Worm (Caenorhabditis elegans) whole organism, L2 larva: Measurements from ENCODE around the gene msp-32.
A peak's percentile ranks its signal among the peaks of the same experiment; 100 is the strongest.

Source experiments
- C34F6.9 ChIP-seq: fragments of 150-350 bp; optimal IDR thresholded peaks from 2 replicates; lab custom pipeline; 2014; ENCODE audit warnings: missing biosample characterization, missing genetic modification characterization
- F13H6.1 ChIP-seq: sonication (generic microtip); optimal IDR thresholded peaks from 2 replicates; lab custom pipeline; 2016; ENCODE audit warnings: missing genetic modification characterization, missing compliant biosample characterization
- R02D3.7 ChIP-seq: fragments of 150-350 bp; optimal IDR thresholded peaks from 2 replicates; lab custom pipeline; 2014; ENCODE audit warnings: missing biosample characterization, missing genetic modification characterization
- Y55F3AM.14 ChIP-seq: fragments of 200-800 bp; sonication (Bioruptor generic); optimal IDR thresholded peaks from 2 replicates; lab custom pipeline; 2018; ENCODE audit warnings: mild to moderate bottlenecking, missing genetic modification characterization, missing compliant biosample characterization
- ZK546.5 ChIP-seq: sonication (generic microtip); optimal IDR thresholded peaks from 2 replicates; lab custom pipeline; 2017; ENCODE audit warnings: missing biosample characterization, missing genetic modification characterization
- alr-1 ChIP-seq: fragments of 150-350 bp; optimal IDR thresholded peaks from 2 replicates; lab custom pipeline; 2014; ENCODE audit warnings: missing biosample characterization, missing genetic modification characterization
- aly-2 ChIP-seq: fragments of 150-350 bp; optimal IDR thresholded peaks from 2 replicates; lab custom pipeline; 2014; ENCODE audit warnings: missing biosample characterization, missing genetic modification characterization
- ama-1 ChIP-seq: fragments of 150-350 bp; optimal IDR thresholded peaks from 2 replicates; lab custom pipeline; 2018; ENCODE audit warnings: inconsistent platforms
- blmp-1 ChIP-seq: sonication (generic microtip); optimal IDR thresholded peaks from 2 replicates; lab custom pipeline; 2017; ENCODE audit warnings: missing genetic modification characterization, mild to moderate bottlenecking, missing compliant biosample characterization, antibody characterized with exemption, moderate library complexity; ENCODE audit not compliant: insufficient read depth
- ceh-16 ChIP-seq: fragments of 150-350 bp; optimal IDR thresholded peaks from 2 replicates; lab custom pipeline; 2014; ENCODE audit warnings: missing biosample characterization, missing genetic modification characterization
- ceh-82 ChIP-seq: fragments of 150-350 bp; optimal IDR thresholded peaks from 2 replicates; lab custom pipeline; 2014; ENCODE audit warnings: missing biosample characterization, missing genetic modification characterization
- crh-2 ChIP-seq: sonication (generic microtip); optimal IDR thresholded peaks from 2 replicates; lab custom pipeline; 2017; ENCODE audit warnings: missing biosample characterization, missing genetic modification characterization
- egl-27 ChIP-seq: sonication (generic microtip); optimal IDR thresholded peaks from 3 replicates; lab custom pipeline; 2017; ENCODE audit warnings: missing biosample characterization, missing genetic modification reagents, missing genetic modification characterization
- elt-1 ChIP-seq: fragments of 150-350 bp; optimal IDR thresholded peaks from 2 replicates; lab custom pipeline; 2014; ENCODE audit warnings: missing biosample characterization, missing genetic modification characterization
- elt-3 ChIP-seq: sonication (generic microtip); optimal IDR thresholded peaks from 2 replicates; lab custom pipeline; 2017; ENCODE audit warnings: missing biosample characterization, missing genetic modification characterization
- fos-1 ChIP-seq: fragments of 150-350 bp; optimal IDR thresholded peaks from 2 replicates; lab custom pipeline; 2014; ENCODE audit warnings: missing biosample characterization, missing genetic modification characterization
- gmeb-1 ChIP-seq: fragments of 150-350 bp; optimal IDR thresholded peaks from 2 replicates; lab custom pipeline; 2014; ENCODE audit warnings: missing biosample characterization, missing genetic modification characterization
- lin-13 ChIP-seq: fragments of 150-350 bp; optimal IDR thresholded peaks from 2 replicates; lab custom pipeline; 2014; ENCODE audit warnings: missing biosample characterization, missing genetic modification reagents, missing genetic modification characterization
- lin-39 ChIP-seq: fragments of 150-350 bp; optimal IDR thresholded peaks from 2 replicates; lab custom pipeline; 2014; ENCODE audit warnings: missing biosample characterization, missing genetic modification reagents, missing genetic modification characterization
- lsy-2 ChIP-seq, 2 experiments: fragments of 150-350 bp in 1 of 2; sonication (generic microtip) in 1 of 2; optimal IDR thresholded peaks; 2 replicates each; lab custom pipeline; 2014 to 2017; ENCODE audit warnings: missing biosample characterization in 2 of 2, missing genetic modification characterization in 2 of 2
- mab-5 ChIP-seq: fragments of 150-350 bp; optimal IDR thresholded peaks from 2 replicates; lab custom pipeline; 2014; ENCODE audit warnings: missing biosample characterization, missing genetic modification characterization
- nhr-10 ChIP-seq: sonication (generic microtip); optimal IDR thresholded peaks from 2 replicates; lab custom pipeline; 2017; ENCODE audit warnings: missing biosample characterization, missing genetic modification characterization
- nhr-11 ChIP-seq: fragments of 150-350 bp; optimal IDR thresholded peaks from 2 replicates; lab custom pipeline; 2014; ENCODE audit warnings: missing biosample characterization, missing genetic modification characterization
- nhr-129 ChIP-seq: fragments of 150-350 bp; optimal IDR thresholded peaks from 2 replicates; lab custom pipeline; 2014; ENCODE audit warnings: missing biosample characterization, missing genetic modification characterization
- nhr-25 ChIP-seq: fragments of 150-350 bp; sonication (generic microtip); optimal IDR thresholded peaks from 3 replicates; lab custom pipeline; 2014; ENCODE audit warnings: missing biosample characterization, missing genetic modification characterization
- nhr-6 ChIP-seq: fragments of 150-350 bp; optimal IDR thresholded peaks from 2 replicates; lab custom pipeline; 2014; ENCODE audit warnings: missing biosample characterization, missing genetic modification characterization
- nhr-77 ChIP-seq: fragments of 150-350 bp; optimal IDR thresholded peaks from 2 replicates; lab custom pipeline; 2014; ENCODE audit warnings: missing biosample characterization, missing genetic modification characterization
- peb-1 ChIP-seq: fragments of 150-350 bp; optimal IDR thresholded peaks from 2 replicates; lab custom pipeline; 2014; ENCODE audit warnings: missing biosample characterization, missing genetic modification characterization
- sem-4 ChIP-seq: fragments of 150-350 bp; optimal IDR thresholded peaks from 2 replicates; lab custom pipeline; 2014; ENCODE audit warnings: missing biosample characterization, missing genetic modification reagents, missing genetic modification characterization
- sma-3 ChIP-seq: sonication (generic microtip); optimal IDR thresholded peaks from 2 replicates; lab custom pipeline; 2016; ENCODE audit warnings: missing genetic modification reagents, missing genetic modification characterization, missing compliant biosample characterization
- sma-9 ChIP-seq, 2 experiments: fragments of 150-350 bp in 1 of 2; sonication (generic microtip) in 1 of 2; optimal IDR thresholded peaks; 2 replicates each; lab custom pipeline; 2014 to 2016; ENCODE audit warnings: missing genetic modification characterization in 2 of 2, mild to moderate bottlenecking in 1 of 2, missing biosample characterization in 1 of 2, missing compliant biosample characterization in 1 of 2, missing genetic modification reagents in 1 of 2, moderate library complexity in 1 of 2
- snpc-4 ChIP-seq: fragments of 150-350 bp; optimal IDR thresholded peaks from 2 replicates; lab custom pipeline; 2014; ENCODE audit warnings: missing biosample characterization, missing genetic modification characterization
- unc-55 ChIP-seq: fragments of 150-350 bp; sonication (generic microtip); optimal IDR thresholded peaks from 3 replicates; lab custom pipeline; 2014; ENCODE audit warnings: missing biosample characterization, missing genetic modification reagents, missing genetic modification characterization
- unc-62 ChIP-seq: fragments of 150-350 bp; optimal IDR thresholded peaks from 2 replicates; lab custom pipeline; 2014; ENCODE audit warnings: missing biosample characterization, missing genetic modification reagents, missing genetic modification characterization
- ztf-1 ChIP-seq: fragments of 200-800 bp; sonication (Bioruptor generic); conservative IDR thresholded peaks from 2 replicates; pipeline ENCODE4 v1.3.6; 2022; ENCODE audit warnings: missing genetic modification characterization, missing compliant biosample characterization
- ztf-11 ChIP-seq: sonication (generic microtip); optimal IDR thresholded peaks from 2 replicates; lab custom pipeline; 2017; ENCODE audit warnings: missing biosample characterization, missing genetic modification characterization
- ztf-4 ChIP-seq: fragments of 150-350 bp; optimal IDR thresholded peaks from 2 replicates; lab custom pipeline; 2014; ENCODE audit warnings: missing biosample characterization, missing genetic modification characterization

Gene msp-32

DNA sequence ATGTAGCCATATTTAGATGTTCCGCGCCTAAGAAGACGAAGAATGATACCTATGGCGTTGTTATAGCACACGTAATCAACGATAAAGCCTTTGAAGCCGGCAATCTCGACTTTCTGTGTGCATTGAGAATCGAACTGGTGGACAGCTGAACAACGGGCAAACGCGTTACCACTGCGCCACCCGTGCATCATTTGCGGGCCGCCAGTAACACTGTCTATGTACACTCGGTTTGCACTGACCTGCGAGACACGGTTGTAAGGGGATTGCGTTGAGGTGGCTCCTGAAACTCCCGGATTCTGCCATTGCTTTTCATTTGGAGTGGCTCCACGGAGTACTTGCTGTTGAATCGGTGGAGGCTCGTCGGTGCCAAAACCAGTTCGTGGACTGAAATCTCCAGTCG is 43.8 kb downstream of the msp-32 start (continued):
- TF ChIP-seq sma-9 (GFP tag; optimal IDR thresholded peaks at IDR 0.05; lab: Kevin White, UChicago) (peak; percentile 34), sma-9 (tag; optimal IDR thresholded peaks at IDR 0.05; lab: Kevin White, UChicago) (no peak), nhr-11 (tag; lab: Kevin White, UChicago) (no peak)

- TF ChIP-seq sma-9 (GFP tag; optimal IDR thresholded peaks at IDR 0.05; lab: Kevin White, UChicago) (peak; percentile 40), sma-9 (tag; optimal IDR thresholded peaks at IDR 0.05; lab: Kevin White, UChicago) (no peak), gmeb-1 (tag; lab: Kevin White, UChicago) (peak; percentile 7), crh-2 (tag; lab: Kevin White, UChicago) (peak; percentile 19), nhr-77 (tag; lab: Kevin White, UChicago) (no peak), unc-55 (GFP tag; lab: Kevin White, UChicago) (no peak), egl-27 (tag; lab: Kevin White, UChicago) (no peak), ama-1 (lab: Kevin White, UChicago) (no peak), fos-1 (tag; lab: Kevin White, UChicago) (peak; percentile 75), ZK546.5 (tag; lab: Kevin White, UChicago) (no peak), ztf-4 (no peak), Y55F3AM.14 (no peak), ceh-82 (no peak)
Measured at ce11 chrII:4942829-4943228, 44.2 kb downstream of the msp-32 start.

DNA sequence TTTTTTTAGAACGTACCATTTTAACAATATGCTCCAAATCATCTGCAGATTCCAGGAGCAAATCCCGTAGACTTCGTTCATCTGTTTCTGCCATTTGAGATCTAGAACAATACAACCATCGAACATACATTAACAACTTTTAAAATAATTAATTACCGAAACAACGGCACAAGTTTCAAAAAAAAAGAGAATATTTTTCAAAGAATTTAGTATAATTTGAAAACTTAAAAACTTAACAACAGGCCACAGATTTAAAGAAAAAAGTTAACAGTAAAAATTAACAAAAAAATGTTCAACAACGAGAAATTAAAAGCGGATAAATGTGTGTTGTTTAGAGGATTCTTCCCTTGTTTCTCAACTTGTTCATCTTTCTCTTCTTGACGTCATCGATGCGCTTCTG is 45.2 kb downstream of the msp-32 start, which contains the start of gene mdt-4:
mdt-4 (minus strand) TSS at position 101 of the 400 bp plus-strand sequence.
- TF ChIP-seq ztf-11 (tag; lab: Kevin White, UChicago) (no peak), ceh-82 (no peak), ztf-1 (GFP tag; lab: Robert Waterston, UW) (no peak), elt-3 (no peak), mab-5 (tag; lab: Kevin White, UChicago) (no peak), nhr-25 (tag; lab: Kevin White, UChicago) (no peak)

ce11 chrII:4945695-4946094 is 47.1 kb downstream of the msp-32 start, which contains the start of the genes gldi-11 and ZK546.2:
Gene gldi-11 (minus strand): TSS chrII:4945789.
Gene ZK546.2 (plus strand): TSS chrII:4946027.
- no peak for TF ChIP-seq F13H6.1 (tag; lab: Kevin White, UChicago)
- TF ChIP-seq unc-55 (GFP tag; lab: Kevin White, UChicago): peak; percentile 27
- no peak for TF ChIP-seq unc-62
- no peak for TF ChIP-seq elt-1 (tag; lab: Kevin White, UChicago)
- TF ChIP-seq sem-4 (tag; lab: Kevin White, UChicago): no peak
- no peak for TF ChIP-seq R02D3.7
- no peak for TF ChIP-seq sma-3
- no peak for TF ChIP-seq aly-2 (tag; lab: Kevin White, UChicago)
- TF ChIP-seq ztf-11 (tag; lab: Kevin White, UChicago): no peak
- no peak for TF ChIP-seq ceh-16 (tag; lab: Kevin White, UChicago)
- TF ChIP-seq elt-3: no peak
- no peak for TF ChIP-seq ztf-4
- no peak for TF ChIP-seq peb-1 (tag; lab: Kevin White, UChicago)
- peak in 1 of 2 experiments; percentile 29 for TF ChIP-seq lsy-2 (tag; optimal IDR thresholded peaks at IDR 0.05; lab: Kevin White, UChicago)
- TF ChIP-seq alr-1: no peak
- no peak for TF ChIP-seq egl-27 (tag; lab: Kevin White, UChicago)
- no peak for TF ChIP-seq crh-2 (tag; lab: Kevin White, UChicago)
- TF ChIP-seq ama-1 (lab: Kevin White, UChicago): peak; percentile 49
- TF ChIP-seq C34F6.9 (tag; lab: Kevin White, UChicago): peak; percentile 39
- no peak for TF ChIP-seq nhr-25 (tag; lab: Kevin White, UChicago)

DNA sequence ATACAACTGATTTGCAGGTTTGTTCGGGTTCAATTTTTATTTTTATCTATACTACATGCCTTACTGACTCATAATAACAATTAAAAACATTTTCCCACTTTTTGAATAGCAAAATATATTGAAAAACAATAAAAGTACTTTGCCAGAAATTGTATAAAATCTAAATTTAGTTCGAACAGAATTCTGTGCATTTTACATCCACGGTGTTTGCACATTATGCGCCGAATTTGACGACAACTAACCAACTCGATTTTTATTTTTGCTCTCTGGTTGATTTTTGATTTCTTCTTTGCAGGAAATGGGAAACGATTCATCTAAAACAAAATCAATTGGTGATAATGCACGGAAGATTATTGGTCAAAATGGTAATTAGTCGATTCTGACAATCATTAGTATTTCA is 48.1 kb downstream of the msp-32 start:
- no peak for TF ChIP-seq mab-5 (tag; lab: Kevin White, UChicago)
- TF ChIP-seq elt-1 (tag; lab: Kevin White, UChicago): no peak
- TF ChIP-seq unc-62: no peak
- no peak for TF ChIP-seq snpc-4
- TF ChIP-seq nhr-129: peak; percentile 18
- TF ChIP-seq aly-2 (tag; lab: Kevin White, UChicago): no peak
- no peak for TF ChIP-seq ceh-16 (tag; lab: Kevin White, UChicago)
- no peak for TF ChIP-seq nhr-77 (tag; lab: Kevin White, UChicago)
- no peak for TF ChIP-seq ama-1 (lab: Kevin White, UChicago)
- peak; percentile 31 for TF ChIP-seq unc-55 (GFP tag; lab: Kevin White, UChicago)
- peak in 1 of 2 experiments; percentile 13 for TF ChIP-seq lsy-2 (tag; optimal IDR thresholded peaks at IDR 0.05; lab: Kevin White, UChicago)
- TF ChIP-seq lin-39 (tag; lab: Kevin White, UChicago): no peak
- no peak for TF ChIP-seq sem-4 (tag; lab: Kevin White, UChicago)
- TF ChIP-seq crh-2 (tag; lab: Kevin White, UChicago): peak; percentile 25
- TF ChIP-seq ztf-4: no peak
- no peak for TF ChIP-seq nhr-6 (tag; lab: Kevin White, UChicago)
- no peak for TF ChIP-seq R02D3.7
- no peak for TF ChIP-seq nhr-25 (tag; lab: Kevin White, UChicago)
- TF ChIP-seq nhr-10: no peak
- no peak for TF ChIP-seq gmeb-1 (tag; lab: Kevin White, UChicago)
- TF ChIP-seq lin-13 (GFP tag; lab: Kevin White, UChicago): peak; percentile 42
- peak; percentile 19 for TF ChIP-seq C34F6.9 (tag; lab: Kevin White, UChicago)
- TF ChIP-seq alr-1: no peak
- TF ChIP-seq elt-3: no peak
- TF ChIP-seq ztf-11 (tag; lab: Kevin White, UChicago): no peak
- no peak for TF ChIP-seq peb-1 (tag; lab: Kevin White, UChicago)
- no peak for TF ChIP-seq blmp-1 (tag; lab: Kevin White, UChicago)
